Worm (Caenorhabditis elegans): ENCODE data around the gene ndnf-1.

DNA sequence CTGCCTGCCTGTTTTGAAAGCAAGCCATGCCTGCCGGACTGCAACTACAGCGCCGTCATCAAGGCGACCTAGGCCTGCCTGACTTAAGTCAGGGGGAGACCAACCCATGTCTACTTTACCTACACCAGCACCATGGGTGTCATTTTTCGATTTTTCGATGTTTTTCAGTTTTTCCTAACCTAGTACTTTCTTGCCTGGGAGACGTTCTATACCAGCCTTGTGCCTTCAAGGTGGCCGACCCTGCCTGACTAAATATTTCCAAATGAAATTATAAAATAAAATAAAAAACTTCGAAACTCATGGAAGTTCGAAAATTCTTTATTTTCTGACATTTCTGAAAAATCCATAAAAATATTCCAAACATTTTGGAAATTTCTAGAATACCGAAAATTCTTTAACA lies 48.1 kb upstream of the ndnf-1 start:
- no peak for TF ChIP-seq him-1 (tag; optimal IDR thresholded peaks at IDR 0.05)
- TF ChIP-seq W03F9.2 (tag; optimal IDR thresholded peaks at IDR 0.05) = no peak
- TF ChIP-seq dao-5 (tag; optimal IDR thresholded peaks at IDR 0.05) = no peak
